Fruit fly (Drosophila melanogaster) whole organism, embryonic: ENCODE measurements around the gene Fur2.
A peak's percentile ranks its signal among the peaks of the same experiment; 100 is the strongest.

Source experiments
- Atf6 ChIP-seq: fragments of 200-800 bp; sonication (Bioruptor generic); IDR thresholded peaks from 2 replicates; pipeline ENCODE4 v1.3.6; 2022; ENCODE audit warnings: missing biosample characterization, missing genetic modification characterization
- BEAF-32 ChIP-seq: fragments of 200-800 bp; sonication (Bioruptor generic); optimal IDR thresholded peaks from 3 replicates; lab custom pipeline; 2017; ENCODE audit warnings: missing biosample characterization, missing genetic modification characterization, mild to moderate bottlenecking, moderate library complexity, missing genetic modification reagents
- Blimp-1 ChIP-seq: fragments of 200-800 bp; sonication (Bioruptor generic); optimal IDR thresholded peaks from 3 replicates; lab custom pipeline; 2018; ENCODE audit warnings: missing biosample characterization, missing genetic modification characterization, mild to moderate bottlenecking, moderate library complexity, missing genetic modification reagents
- C15 ChIP-seq: fragments of 200-800 bp; sonication (Bioruptor generic); IDR thresholded peaks from 3 replicates; pipeline ENCODE4 v1.3.6; 2022; ENCODE audit warnings: missing biosample characterization, missing genetic modification characterization
- CG11247 ChIP-seq: fragments of 200-800 bp; sonication (Bioruptor generic); IDR thresholded peaks from 2 replicates; pipeline ENCODE4 v1.3.6; 2022; ENCODE audit warnings: missing biosample characterization, missing genetic modification characterization
- CG12769 ChIP-seq: fragments of 200-800 bp; sonication (Bioruptor generic); optimal IDR thresholded peaks from 2 replicates; lab custom pipeline; 2019; ENCODE audit warnings: missing biosample characterization, mild to moderate bottlenecking, missing genetic modification characterization, moderate library complexity
- CG13287 ChIP-seq: fragments of 200-800 bp; sonication (Bioruptor generic); IDR thresholded peaks from 2 replicates; pipeline ENCODE4 v1.3.6; 2022; ENCODE audit warnings: missing biosample characterization, missing genetic modification characterization; ENCODE audit not compliant: partially characterized antibody
- CG16863 ChIP-seq: fragments of 200-800 bp; sonication (Bioruptor generic); optimal IDR thresholded peaks from 3 replicates; lab custom pipeline; 2016; ENCODE audit warnings: missing biosample characterization, missing genetic modification characterization
- CG17829 ChIP-seq: fragments of 200-800 bp; optimal IDR thresholded peaks from 2 replicates; lab custom pipeline; 2019; ENCODE audit warnings: missing biosample characterization, mild to moderate bottlenecking, missing genetic modification characterization, moderate library complexity
- CG2116 ChIP-seq: fragments of 200-800 bp; sonication (Bioruptor generic); optimal IDR thresholded peaks from 3 replicates; lab custom pipeline; 2018; ENCODE audit warnings: missing biosample characterization, mild to moderate bottlenecking, missing genetic modification characterization
- CG30431 ChIP-seq: fragments of 200-800 bp; sonication (Bioruptor generic); optimal IDR thresholded peaks from 2 replicates; lab custom pipeline; 2017; ENCODE audit warnings: missing biosample characterization, missing genetic modification characterization
- CG3407 ChIP-seq: fragments of 200-800 bp; sonication (Bioruptor generic); optimal IDR thresholded peaks from 2 replicates; lab custom pipeline; 2018; ENCODE audit warnings: missing biosample characterization, mild to moderate bottlenecking, missing genetic modification characterization
- CG34376 ChIP-seq: fragments of 200-800 bp; sonication (Bioruptor generic); optimal IDR thresholded peaks from 2 replicates; lab custom pipeline; 2018; ENCODE audit warnings: missing biosample characterization, mild to moderate bottlenecking, missing genetic modification characterization
- CG4730 ChIP-seq: fragments of 200-800 bp; sonication (Bioruptor generic); IDR thresholded peaks from 2 replicates; pipeline ENCODE4 v1.3.6; 2022; ENCODE audit warnings: missing biosample characterization, missing genetic modification characterization
- CG4820 ChIP-seq: fragments of 200-800 bp; sonication (Bioruptor generic); optimal IDR thresholded peaks from 3 replicates; lab custom pipeline; 2016; ENCODE audit warnings: missing biosample characterization, missing genetic modification characterization
- CG7745 ChIP-seq: fragments of 200-800 bp; sonication (Bioruptor generic); optimal IDR thresholded peaks from 2 replicates; lab custom pipeline; 2018; ENCODE audit warnings: missing biosample characterization, mild to moderate bottlenecking, missing genetic modification characterization, moderate library complexity
- CG8359 ChIP-seq: fragments of 200-800 bp; sonication (Bioruptor generic); optimal IDR thresholded peaks from 2 replicates; lab custom pipeline; 2017; ENCODE audit warnings: missing biosample characterization, mild to moderate bottlenecking, missing genetic modification characterization, borderline replicate concordance
- CG9817 ChIP-seq: fragments of 200-800 bp; sonication (Bioruptor generic); optimal IDR thresholded peaks from 2 replicates; lab custom pipeline; 2018; ENCODE audit warnings: missing biosample characterization, mild to moderate bottlenecking, missing genetic modification characterization, moderate library complexity
- CG9932 ChIP-seq: fragments of 200-800 bp; sonication (Bioruptor generic); IDR thresholded peaks from 2 replicates; pipeline ENCODE4 v1.3.6; 2022; ENCODE audit warnings: missing biosample characterization, missing genetic modification characterization
- Dip3 ChIP-seq: fragments of 200-800 bp; sonication (Bioruptor generic); optimal IDR thresholded peaks from 3 replicates; lab custom pipeline; 2016; ENCODE audit warnings: missing biosample characterization, missing genetic modification characterization
- Dll ChIP-seq: fragments of 200-800 bp; sonication (Bioruptor generic); IDR thresholded peaks from 4 replicates; pipeline ENCODE4 v1.3.6; 2022; ENCODE audit warnings: missing biosample characterization, missing genetic modification characterization; ENCODE audit not compliant: partially characterized antibody
- Dref ChIP-seq: fragments of 200-800 bp; sonication (Bioruptor generic); IDR thresholded peaks from 2 replicates; pipeline ENCODE4 v1.3.6; 2022; ENCODE audit warnings: missing biosample characterization, missing genetic modification characterization
- E2f2 ChIP-seq: fragments of 200-800 bp; sonication (Bioruptor generic); IDR thresholded peaks from 2 replicates; pipeline ENCODE4 v1.3.6; 2022; ENCODE audit warnings: missing biosample characterization, missing genetic modification characterization
- Ets97D ChIP-seq: fragments of 200-800 bp; sonication (Bioruptor generic); optimal IDR thresholded peaks from 3 replicates; lab custom pipeline; 2016; ENCODE audit warnings: missing biosample characterization, missing genetic modification characterization
- Jarid2 ChIP-seq: fragments of 200-800 bp; sonication (Bioruptor generic); optimal IDR thresholded peaks from 3 replicates; lab custom pipeline; 2017; ENCODE audit warnings: mild to moderate bottlenecking, missing biosample characterization, missing genetic modification reagents, missing genetic modification characterization
- MBD-R2 ChIP-seq: fragments of 200-800 bp; sonication (Bioruptor generic); IDR thresholded peaks from 2 replicates; pipeline ENCODE4 v1.3.6; 2022; ENCODE audit warnings: missing biosample characterization, missing genetic modification characterization
- Pdp1 ChIP-seq, 2 experiments: fragments of 200-800 bp; sonication (Bioruptor generic); optimal IDR thresholded peaks; 3 replicates each; lab custom pipeline; 2016; ENCODE audit warnings: missing biosample characterization in 2 of 2, missing genetic modification characterization in 2 of 2, mild to moderate bottlenecking in 1 of 2, moderate library complexity in 1 of 2
- amos ChIP-seq: fragments of 200-800 bp; sonication (Bioruptor generic); IDR thresholded peaks from 2 replicates; pipeline ENCODE4 v1.3.6; 2022; ENCODE audit warnings: missing biosample characterization, missing genetic modification characterization; ENCODE audit not compliant: partially characterized antibody
- aop ChIP-seq: fragments of 200-800 bp; sonication (Bioruptor generic); IDR thresholded peaks from 2 replicates; pipeline ENCODE4 v1.3.6; 2022; ENCODE audit warnings: missing biosample characterization, missing genetic modification characterization
- az2 ChIP-seq: fragments of 200-800 bp; sonication (Bioruptor generic); optimal IDR thresholded peaks from 3 replicates; lab custom pipeline; 2016; ENCODE audit warnings: missing biosample characterization, missing genetic modification characterization
- caup ChIP-seq: fragments of 200-800 bp; sonication (Bioruptor generic); optimal IDR thresholded peaks from 3 replicates; lab custom pipeline; 2017; ENCODE audit warnings: missing biosample characterization, mild to moderate bottlenecking, missing genetic modification characterization, moderate library complexity; ENCODE audit not compliant: severe bottlenecking
- chinmo ChIP-seq: fragments of 200-800 bp; sonication (Bioruptor generic); IDR thresholded peaks from 4 replicates; pipeline ENCODE4 v1.3.6; 2022; ENCODE audit warnings: missing biosample characterization, missing genetic modification characterization; ENCODE audit not compliant: partially characterized antibody
- chn ChIP-seq: fragments of 200-800 bp; sonication (Bioruptor generic); optimal IDR thresholded peaks from 2 replicates; lab custom pipeline; 2016; ENCODE audit warnings: missing biosample characterization, missing genetic modification characterization
- crp ChIP-seq, 2 experiments: fragments of 200-800 bp; sonication (Bioruptor generic); optimal IDR thresholded peaks; 2 replicates in 1 of 2; 3 replicates in 1 of 2; lab custom pipeline; 2017; ENCODE audit warnings: missing biosample characterization in 2 of 2, missing genetic modification characterization in 2 of 2, mild to moderate bottlenecking in 1 of 2, moderate library complexity in 1 of 2
- disco-r ChIP-seq: fragments of 200-800 bp; sonication (Bioruptor generic); optimal IDR thresholded peaks from 2 replicates; lab custom pipeline; 2016; ENCODE audit warnings: missing biosample characterization, missing genetic modification characterization
- eve ChIP-seq, 2 experiments: fragments of >200 bp; optimal IDR thresholded peaks; 2 replicates each; lab custom pipeline; 2017; ENCODE audit warnings: missing biosample characterization in 2 of 2, missing genetic modification characterization in 2 of 2
- nau ChIP-seq: fragments of 200-800 bp; sonication (Bioruptor generic); optimal IDR thresholded peaks from 3 replicates; lab custom pipeline; 2017; ENCODE audit warnings: missing biosample characterization, mild to moderate bottlenecking, missing genetic modification characterization, missing genetic modification reagents
- org-1 ChIP-seq: fragments of 200-800 bp; sonication (Bioruptor generic); optimal IDR thresholded peaks from 2 replicates; lab custom pipeline; 2017; ENCODE audit warnings: missing biosample characterization, missing genetic modification characterization
- pzg ChIP-seq: fragments of 200-800 bp; sonication (Bioruptor generic); optimal IDR thresholded peaks from 3 replicates; lab custom pipeline; 2018; ENCODE audit warnings: missing biosample characterization, mild to moderate bottlenecking, missing genetic modification characterization, moderate library complexity
- salm ChIP-seq: fragments of 200-800 bp; sonication (Bioruptor generic); optimal IDR thresholded peaks from 2 replicates; lab custom pipeline; 2018; ENCODE audit warnings: missing biosample characterization, mild to moderate bottlenecking, missing genetic modification characterization
- sna ChIP-seq: fragments of 200-800 bp; sonication (Bioruptor generic); IDR thresholded peaks from 2 replicates; pipeline ENCODE4 v1.3.6; 2022; ENCODE audit warnings: missing biosample characterization, missing genetic modification characterization; ENCODE audit not compliant: partially characterized antibody
- stwl ChIP-seq: fragments of 200-800 bp; sonication (Bioruptor generic); optimal IDR thresholded peaks from 3 replicates; lab custom pipeline; 2018; ENCODE audit warnings: missing biosample characterization, mild to moderate bottlenecking, missing genetic modification characterization, moderate library complexity
- tna ChIP-seq: fragments of 200-800 bp; sonication (Bioruptor generic); IDR thresholded peaks from 2 replicates; pipeline ENCODE4 v1.3.6; 2022; ENCODE audit warnings: missing biosample characterization, missing genetic modification characterization; ENCODE audit not compliant: partially characterized antibody
- ttk ChIP-seq: fragments of 200-800 bp; sonication (Bioruptor generic); IDR thresholded peaks from 2 replicates; pipeline ENCODE4 v2.1.2; 2022; ENCODE audit warnings: missing biosample characterization, missing genetic modification characterization
- vvl ChIP-seq: fragments of 200-800 bp; sonication (Bioruptor generic); IDR thresholded peaks from 2 replicates; pipeline ENCODE4 v1.3.6; 2022; ENCODE audit warnings: missing biosample characterization, missing genetic modification characterization
- wek ChIP-seq: fragments of 200-800 bp; sonication (Bioruptor generic); optimal IDR thresholded peaks from 3 replicates; lab custom pipeline; 2018; ENCODE audit warnings: missing biosample characterization, mild to moderate bottlenecking, missing genetic modification characterization, moderate library complexity

The Fur2 gene

DNA sequence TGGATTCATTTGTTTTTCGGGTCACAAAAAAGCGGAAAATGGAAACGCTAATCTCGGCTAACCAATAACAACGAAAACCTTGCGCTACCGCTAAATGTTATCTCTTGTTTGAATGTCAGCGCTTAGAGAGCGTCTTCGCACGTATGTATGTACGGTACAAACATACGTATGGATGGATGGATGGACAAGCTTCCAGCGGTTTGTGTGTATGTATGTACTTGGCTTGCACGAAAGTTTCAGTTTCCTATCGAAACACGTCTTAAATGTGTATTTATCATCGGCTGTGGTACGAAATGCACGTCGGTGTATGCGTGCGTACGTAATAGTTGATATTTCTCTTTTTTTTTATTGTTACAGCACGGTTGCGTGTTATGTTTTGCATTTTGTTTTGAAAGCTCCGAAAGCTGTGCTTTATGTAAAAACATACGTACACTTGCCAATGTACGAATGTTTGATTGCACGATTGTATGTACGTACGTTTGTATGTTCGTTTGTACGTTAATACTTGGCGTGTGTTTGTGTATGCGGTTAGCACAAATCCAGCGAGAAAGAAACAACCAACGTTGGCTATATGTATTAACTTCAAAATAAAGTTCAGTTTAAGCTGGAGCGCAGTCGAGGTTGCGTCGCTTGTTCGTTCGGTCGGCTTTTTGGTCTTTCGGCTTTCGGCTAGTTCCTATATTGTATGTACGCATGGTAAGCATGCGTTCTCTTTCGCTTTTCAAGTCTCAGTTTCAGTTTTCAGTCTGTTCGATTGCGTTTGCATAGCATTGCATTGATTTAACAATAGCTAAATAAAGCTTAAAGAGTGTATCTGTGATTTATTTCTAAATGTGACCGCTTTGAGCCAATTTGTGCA, at the start of gene Fur2 (continued):
- TF ChIP-seq CG4820 (GFP tag; lab: Kevin White, UChicago) (no peak), eve (GFP tag; optimal IDR thresholded peaks at IDR 0.05; lab: Kevin White, UChicago) (peak in 1 of 2 experiments; percentile 45), ttk (GFP tag; lab: Robert Waterston, UW) (no peak), wek (GFP tag; lab: Kevin White, UChicago) (no peak), org-1 (GFP tag; lab: Kevin White, UChicago) (no peak), salm (tag; lab: Kevin White, UChicago) (no peak), Atf6 (no peak), CG7745 (tag; lab: Kevin White, UChicago) (no peak), Pdp1 (GFP tag; optimal IDR thresholded peaks at IDR 0.05; lab: Kevin White, UChicago) (peak in 1 of 2 experiments; percentile 95), Ets97D (no peak), CG4730 (no peak)

DNA sequence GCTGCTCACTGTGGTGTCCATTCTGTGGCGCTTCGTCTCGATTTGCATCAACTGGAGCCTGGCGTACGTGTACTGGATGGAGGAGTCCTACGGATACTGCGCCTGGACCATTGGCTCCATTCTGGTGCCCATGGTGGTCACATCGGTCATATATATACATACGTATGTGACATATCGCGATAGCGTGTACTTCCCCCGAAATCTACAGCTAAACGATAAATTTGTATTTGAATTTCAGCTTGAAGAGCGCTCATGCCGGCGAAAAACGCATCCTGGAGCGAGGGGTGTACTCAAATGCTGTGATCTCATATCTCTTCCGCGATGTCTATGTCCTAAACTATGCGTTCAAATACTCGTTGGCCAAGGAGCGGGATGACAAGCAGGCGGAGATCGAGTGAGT, 49.4 kb upstream of the Fur2 start:
- TF ChIP-seq CG9932 (GFP tag; lab: Robert Waterston, UW) (no peak), CG30431 (GFP tag; lab: Kevin White, UChicago) (no peak), CG3407 (GFP tag; lab: Kevin White, UChicago) (no peak), caup (no peak), chn (no peak), CG16863 (GFP tag; lab: Kevin White, UChicago) (no peak), nau (GFP tag; lab: Kevin White, UChicago) (no peak), CG34376 (GFP tag; lab: Kevin White, UChicago) (no peak), crp (GFP tag; optimal IDR thresholded peaks at IDR 0.05; lab: Kevin White, UChicago) (no peak), CG17829 (tag; lab: Kevin White, UChicago) (no peak), aop (no peak), C15 (GFP tag; lab: Robert Waterston, UW) (no peak), az2 (GFP tag; lab: Kevin White, UChicago) (no peak), Dip3 (GFP tag; lab: Kevin White, UChicago) (no peak), CG8359 (GFP tag; lab: Kevin White, UChicago) (no peak), tna (GFP tag; lab: Robert Waterston, UW) (no peak)
- TF ChIP-seq, all 482 proteins: peak for 0

DNA sequence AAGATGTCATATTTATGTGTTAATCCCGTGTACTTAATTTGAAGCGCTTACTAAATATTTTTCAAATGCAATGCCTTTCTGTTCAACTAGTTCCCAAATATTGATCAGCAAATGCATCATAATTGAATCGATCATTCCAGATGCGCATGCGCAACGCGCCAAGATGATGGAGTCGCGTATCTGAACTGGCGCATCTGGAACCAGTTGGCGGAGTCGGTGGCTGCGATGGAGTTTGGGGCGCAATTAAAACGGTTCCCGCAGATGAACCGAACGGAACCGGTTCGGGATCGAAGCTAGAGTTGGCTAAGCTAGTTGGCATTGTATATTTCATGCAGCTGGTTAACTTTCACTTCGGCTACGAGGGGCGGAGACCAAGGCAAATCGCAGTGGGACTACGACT, 47.4 kb upstream of the Fur2 start, which contains the start of gene CalpC:
Gene CalpC, plus strand, starts transcription at position 292 of the 400 bp plus-strand sequence.
- TF ChIP-seq CG13287 (0 out of 2 replicates have a peak, but pooled peaks have one; percentile 15), CG11247 (GFP tag; lab: Robert Waterston, UW) (no peak), Dref (GFP tag; lab: Robert Waterston, UW) (peak; percentile 36; the same call in 1 of the 2 replicates), amos (peak; percentile 39; the same call in 1 of the 2 replicates), BEAF-32 (GFP tag; lab: Kevin White, UChicago) (peak; percentile 31), Dll (GFP tag; lab: Robert Waterston, UW) (peak; percentile 34; the same call in 1 of the 4 replicates), disco-r (no peak), CG9817 (tag; lab: Kevin White, UChicago) (no peak), vvl (GFP tag; lab: Robert Waterston, UW) (0 out of 2 replicates have a peak, but pooled peaks have one; percentile 15), sna (GFP tag; lab: Robert Waterston, UW) (peak; percentile 43; the same call in 1 of the 2 replicates), pzg (peak; percentile 22), CG12769 (tag; lab: Kevin White, UChicago) (peak; percentile 46), Jarid2 (GFP tag; lab: Kevin White, UChicago) (no peak), CG2116 (GFP tag; lab: Kevin White, UChicago) (peak; percentile 3), stwl (tag; lab: Kevin White, UChicago) (peak; percentile 15), MBD-R2 (GFP tag; lab: Robert Waterston, UW) (peak; percentile 17; the same call in 1 of the 2 replicates), E2f2 (GFP tag; lab: Robert Waterston, UW) (peak; percentile 61; the same call in 1 of the 2 replicates), Blimp-1 (GFP tag; lab: Kevin White, UChicago) (peak; percentile 40), chinmo (peak; percentile 78; the same call in 2 of the 4 replicates)
